Worm (Caenorhabditis elegans) whole organism, early embryonic: ENCODE measurements around the gene hsd-2.

Experiments used
- B0310.2 ChIP-seq: sonication (generic microtip); optimal IDR thresholded peaks from 2 replicates; lab custom pipeline; 2016; ENCODE audit warnings: mild to moderate bottlenecking, missing genetic modification characterization, missing compliant biosample characterization
- F13C5.2 ChIP-seq: sonication (generic microtip); optimal IDR thresholded peaks from 2 replicates; lab custom pipeline; 2017; ENCODE audit warnings: mild to moderate bottlenecking, missing genetic modification characterization, inconsistent platforms, missing compliant biosample characterization
- ama-1 ChIP-seq: fragments of 150-350 bp; optimal IDR thresholded peaks from 2 replicates; lab custom pipeline; 2014
- ceh-13 ChIP-seq: fragments of 200-800 bp; sonication (Bioruptor generic); optimal IDR thresholded peaks from 2 replicates; lab custom pipeline; 2018; ENCODE audit warnings: mild to moderate bottlenecking, missing genetic modification characterization, missing compliant biosample characterization
- ceh-36 ChIP-seq: sonication (generic microtip); optimal IDR thresholded peaks from 2 replicates; lab custom pipeline; 2016; ENCODE audit warnings: missing genetic modification characterization, inconsistent platforms, missing compliant biosample characterization
- ets-7 ChIP-seq: sonication (generic microtip); optimal IDR thresholded peaks from 2 replicates; lab custom pipeline; 2016; ENCODE audit warnings: missing genotype, missing genetic modification characterization, missing compliant biosample characterization
- flt-1 ChIP-seq: fragments of 200-800 bp; sonication (Bioruptor generic); IDR thresholded peaks from 2 replicates; pipeline ENCODE4 v1.3.6; 2022; ENCODE audit warnings: missing genetic modification characterization, missing compliant biosample characterization
- hmbx-1 ChIP-seq: sonication (generic microtip); optimal IDR thresholded peaks from 2 replicates; lab custom pipeline; 2016; ENCODE audit warnings: mild to moderate bottlenecking, missing genetic modification characterization, missing compliant biosample characterization
- hmg-4 ChIP-seq: fragments of 200-800 bp; sonication (Bioruptor generic); optimal IDR thresholded peaks from 2 replicates; lab custom pipeline; 2018; ENCODE audit warnings: mild to moderate bottlenecking, missing genetic modification characterization, missing compliant biosample characterization
- pes-1 ChIP-seq: fragments of 200-800 bp; sonication (Bioruptor generic); IDR thresholded peaks from 2 replicates; pipeline ENCODE4 v1.3.6; 2022; ENCODE audit warnings: missing genetic modification reagents, missing genetic modification characterization, missing compliant biosample characterization
- scrt-1 ChIP-seq: fragments of 200-800 bp; sonication (Bioruptor generic); IDR thresholded peaks from 2 replicates; pipeline ENCODE4 v1.3.6; 2022; ENCODE audit warnings: missing genetic modification characterization, missing compliant biosample characterization
- tbx-11 ChIP-seq: fragments of 200-800 bp; sonication (Bioruptor generic); IDR thresholded peaks from 2 replicates; pipeline ENCODE4 v1.3.6; 2022; ENCODE audit warnings: missing genetic modification characterization, missing compliant biosample characterization
- tbx-37 ChIP-seq: fragments of 200-800 bp; sonication (Bioruptor generic); conservative IDR thresholded peaks from 2 replicates; pipeline ENCODE4 v1.3.6; 2022; ENCODE audit warnings: missing genetic modification reagents, missing genetic modification characterization, missing compliant biosample characterization

DNA sequence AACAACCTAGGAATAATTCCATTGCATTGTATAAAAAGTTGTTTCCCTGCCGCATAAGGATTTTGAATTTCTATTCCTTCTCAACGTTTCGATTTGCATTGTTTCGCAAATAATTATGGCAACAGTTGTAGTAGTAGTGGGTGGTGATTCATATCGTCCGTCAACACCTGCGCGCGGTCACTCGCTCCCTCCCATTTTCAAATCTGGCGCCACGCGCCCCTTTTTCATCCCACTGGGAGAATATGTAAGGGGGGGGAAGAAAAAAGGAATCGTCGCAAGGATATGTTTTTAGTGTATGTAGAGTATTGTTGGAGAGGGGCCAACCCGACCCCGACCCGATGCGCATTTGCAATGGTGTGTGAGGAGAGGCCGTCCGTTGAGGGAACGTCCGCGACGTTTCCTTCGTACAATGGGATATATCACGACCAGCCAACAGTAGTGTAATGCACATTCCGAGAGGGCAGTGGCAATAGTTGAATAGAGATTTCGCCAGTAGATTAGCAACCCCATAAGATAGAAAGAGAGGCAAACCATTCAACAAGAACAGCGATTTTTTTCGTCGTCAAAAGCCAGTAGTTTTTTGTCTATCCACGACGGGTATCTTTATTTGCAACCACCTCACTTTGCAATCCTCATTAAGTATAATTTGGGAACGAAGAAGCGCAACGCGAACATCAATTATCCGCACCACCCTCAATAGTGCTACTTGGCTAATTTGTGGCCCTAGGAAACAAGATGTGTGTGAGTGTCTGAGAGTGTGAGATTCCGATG is 43.9 kb upstream of the hsd-2 start:
- peak; percentile 69 for TF ChIP-seq pes-1 (GFP tag; lab: Robert Waterston, UW)
- no peak for TF ChIP-seq ama-1 (lab: Kevin White, UChicago)
- no peak for TF ChIP-seq ceh-13
- TF ChIP-seq B0310.2 (tag; lab: Kevin White, UChicago), result peak; percentile 81
- peak; percentile 74 for TF ChIP-seq scrt-1 (GFP tag; lab: Robert Waterston, UW)
- no peak for TF ChIP-seq hmbx-1 (tag; lab: Kevin White, UChicago)
- TF ChIP-seq tbx-37 (GFP tag; lab: Robert Waterston, UW), result no peak; the same call in 1 of the 2 replicates
- peak; percentile 75; the same call in 1 of the 2 replicates for TF ChIP-seq tbx-11 (GFP tag; lab: Robert Waterston, UW)
- TF ChIP-seq ets-7, result no peak
- TF ChIP-seq hmg-4, result peak; percentile 4
- no peak for TF ChIP-seq F13C5.2 (tag; lab: Kevin White, UChicago)
- TF ChIP-seq flt-1 (GFP tag; lab: Robert Waterston, UW), result peak; percentile 58; the same call in 1 of the 2 replicates
- TF ChIP-seq ceh-36, result no peak
